Fruit fly (Drosophila melanogaster) whole organism, embryonic: Measurements from ENCODE around the gene CG7289.

Experiments used
- CG13775 ChIP-seq: fragments of 200-800 bp; sonication (Bioruptor generic); optimal IDR thresholded peaks from 3 replicates; lab custom pipeline; 2017; ENCODE audit warnings: missing biosample characterization, mild to moderate bottlenecking, missing genetic modification characterization
- CG1529 ChIP-seq: fragments of 200-800 bp; sonication (Bioruptor generic); optimal IDR thresholded peaks from 3 replicates; lab custom pipeline; 2018; ENCODE audit warnings: missing biosample characterization, missing genetic modification characterization
- CG7963 ChIP-seq: fragments of 200-800 bp; sonication (Bioruptor generic); IDR thresholded peaks from 3 replicates; pipeline ENCODE4 v1.3.6; 2022; ENCODE audit warnings: missing biosample characterization, missing genetic modification characterization; ENCODE audit not compliant: partially characterized antibody
- ERR ChIP-seq: fragments of 200-800 bp; sonication (Bioruptor generic); optimal IDR thresholded peaks from 2 replicates; lab custom pipeline; 2016; ENCODE audit warnings: missing biosample characterization, missing genetic modification characterization
- Sox102F ChIP-seq: fragments of 200-800 bp; sonication (Bioruptor generic); optimal IDR thresholded peaks from 2 replicates; lab custom pipeline; 2018; ENCODE audit warnings: missing biosample characterization, mild to moderate bottlenecking, missing genetic modification characterization, moderate library complexity
- h ChIP-seq: fragments of >200 bp; optimal IDR thresholded peaks from 2 replicates; lab custom pipeline; 2017
- sc ChIP-seq, 3 experiments: fragments of >200 bp in 2 of 3; fragments of 200-800 bp in 1 of 3; sonication (Bioruptor generic) in 1 of 3; optimal IDR thresholded peaks; 2 replicates in 2 of 3; 3 replicates in 1 of 3; lab custom pipeline; 2017; ENCODE audit warnings: mild to moderate bottlenecking in 1 of 3, missing biosample characterization in 1 of 3, missing genetic modification characterization in 1 of 3, missing genetic modification reagents in 1 of 3
- scrt ChIP-seq: fragments of 200-800 bp; sonication (Bioruptor generic); optimal IDR thresholded peaks from 2 replicates; lab custom pipeline; 2018; ENCODE audit warnings: missing biosample characterization, mild to moderate bottlenecking, missing genetic modification characterization, moderate library complexity

DNA sequence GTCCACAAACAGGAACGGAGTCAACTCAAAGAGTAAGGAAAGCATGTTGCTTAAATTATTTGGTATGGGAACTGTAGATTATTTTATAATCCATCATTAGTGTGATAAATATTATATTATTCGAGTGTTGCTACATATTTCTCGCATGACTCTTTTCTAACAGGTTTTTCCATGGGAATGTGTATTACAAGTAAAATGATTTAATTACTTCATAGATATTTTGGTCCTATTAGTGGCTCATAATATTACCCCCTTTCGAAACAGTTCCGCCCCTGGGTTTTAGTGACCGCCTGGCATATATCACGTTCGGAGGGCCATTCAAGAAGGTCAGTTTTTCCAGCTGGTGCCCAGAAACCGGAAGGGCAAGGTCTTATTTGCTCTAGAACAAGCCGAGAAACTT is 50.1 kb downstream of the CG7289 start:
- no peak for TF ChIP-seq ERR (GFP tag; lab: Kevin White, UChicago)
- no peak for TF ChIP-seq h (lab: Kevin White, UChicago)
- TF ChIP-seq CG1529 (GFP tag; lab: Kevin White, UChicago) = no peak
- no peak for TF ChIP-seq CG13775
- TF ChIP-seq sc (optimal IDR thresholded peaks at IDR 0.05; lab: Kevin White, UChicago) = no peak
- no peak for TF ChIP-seq sc (GFP tag; optimal IDR thresholded peaks at IDR 0.05; lab: Kevin White, UChicago)
- no peak for TF ChIP-seq CG7963
- peak; percentile 5 for TF ChIP-seq Sox102F (GFP tag; lab: Kevin White, UChicago)
- no peak for TF ChIP-seq scrt (GFP tag; lab: Kevin White, UChicago)
